Fruit fly (Drosophila melanogaster): Measurements from ENCODE around the gene Trmt61.

Gene Trmt61

DNA sequence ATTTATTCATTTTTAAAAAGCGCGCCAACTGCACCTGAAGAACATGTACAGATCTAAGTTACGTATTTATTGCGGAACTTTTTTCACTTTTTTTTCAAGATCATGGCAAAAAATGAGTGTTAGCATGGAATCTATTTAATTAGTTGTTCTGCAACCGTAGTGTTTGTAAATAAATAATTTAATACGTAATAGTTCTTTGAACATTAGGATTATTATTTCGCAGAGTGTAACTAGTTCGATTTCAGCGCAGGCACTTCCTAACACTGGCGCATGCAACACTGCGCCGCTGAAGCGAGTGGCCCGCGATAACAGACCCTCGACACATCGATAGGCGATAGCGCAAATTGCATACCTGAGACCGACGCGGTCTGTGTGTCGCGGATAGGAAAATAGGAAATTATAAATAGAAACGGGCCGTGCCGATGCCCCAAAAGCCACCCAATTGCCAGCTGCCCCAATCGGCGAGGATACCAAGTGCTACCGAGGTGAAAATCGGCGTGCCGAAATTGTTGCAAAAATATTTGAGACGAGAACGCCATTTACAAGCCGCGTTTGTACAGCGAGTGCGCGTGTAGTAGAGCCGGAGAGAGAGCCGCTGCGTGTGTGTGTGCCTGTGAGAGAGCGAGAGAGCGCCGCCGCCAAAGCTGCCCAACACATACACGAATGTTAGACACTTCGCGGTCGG lies 17.7 kb upstream of the Trmt61 start, which contains the start of gene gro (continued):
- peak; percentile 42 for TF ChIP-seq Vsx1 (GFP tag; optimal IDR thresholded peaks at IDR 0.05)
- peak; percentile 89 for TF ChIP-seq CG9932 (GFP tag; IDR thresholded peaks at IDR 0.05)
- peak; percentile 90 for TF ChIP-seq CG17186 (GFP tag; optimal IDR thresholded peaks at IDR 0.05)
- no peak for TF ChIP-seq CG5953 (GFP tag; IDR thresholded peaks at IDR 0.05)
- TF ChIP-seq CG15696 (tag; optimal IDR thresholded peaks at IDR 0.05) = peak; percentile 51
- peak; percentile 8 for TF ChIP-seq CG13296 (GFP tag; optimal IDR thresholded peaks at IDR 0.05)
- peak; percentile 80 for TF ChIP-seq CG14860 (GFP tag; IDR thresholded peaks at IDR 0.05; ENCODE audit: partially characterized antibody)
- TF ChIP-seq Fer3 (tag; optimal IDR thresholded peaks at IDR 0.05) = peak; percentile 65
- TF ChIP-seq aop (GFP tag; IDR thresholded peaks at IDR 0.05) = no peak
- TF ChIP-seq CG12299 (tag; optimal IDR thresholded peaks at IDR 0.05) = peak; percentile 15
- TF ChIP-seq CG9797 (GFP tag; optimal IDR thresholded peaks at IDR 0.05) = peak; percentile 54
- TF ChIP-seq disco-r (GFP tag; optimal IDR thresholded peaks at IDR 0.05) = peak; percentile 68
- peak; percentile 34 for TF ChIP-seq scrt (GFP tag; optimal IDR thresholded peaks at IDR 0.05)
- peak; percentile 31 for TF ChIP-seq CG17385 (GFP tag; optimal IDR thresholded peaks at IDR 0.05)
- TF ChIP-seq trem (tag; optimal IDR thresholded peaks at IDR 0.05) = peak; percentile 86
- peak; percentile 95 for TF ChIP-seq gro (GFP tag; optimal IDR thresholded peaks at IDR 0.05)
- peak; percentile 81 for TF ChIP-seq caup (GFP tag; optimal IDR thresholded peaks at IDR 0.05; ENCODE audit: severe bottlenecking)
- TF ChIP-seq Dip3 (GFP tag; optimal IDR thresholded peaks at IDR 0.05) = peak; percentile 75
- no peak for TF ChIP-seq pros (GFP tag; optimal IDR thresholded peaks at IDR 0.05)
- no peak for TF ChIP-seq CG11093 (GFP tag; IDR thresholded peaks at IDR 0.05)
- TF ChIP-seq yki (optimal IDR thresholded peaks at IDR 0.05) = peak; percentile 54
- no peak for TF ChIP-seq toy (GFP tag; IDR thresholded peaks at IDR 0.05)
- TF ChIP-seq crp (GFP tag; optimal IDR thresholded peaks at IDR 0.05) = peak in 1 of 2 experiments; percentile 18
- TF ChIP-seq sima (GFP tag; optimal IDR thresholded peaks at IDR 0.05) = no peak
- TF ChIP-seq MBD-R2 (GFP tag; IDR thresholded peaks at IDR 0.05) = peak; percentile 67
- TF ChIP-seq slou (GFP tag; optimal IDR thresholded peaks at IDR 0.05) = peak; percentile 65
- peak; percentile 55 for TF ChIP-seq Ada2b (GFP tag; IDR thresholded peaks at IDR 0.05)
- peak; percentile 100 for TF ChIP-seq CG10267 (tag; optimal IDR thresholded peaks at IDR 0.05)
- peak; percentile 86 for TF ChIP-seq slbo (GFP tag; IDR thresholded peaks at IDR 0.05)
- peak; percentile 83 for TF ChIP-seq Opbp (GFP tag; IDR thresholded peaks at IDR 0.05; ENCODE audit: partially characterized antibody)
- TF ChIP-seq CG2889 (GFP tag; IDR thresholded peaks at IDR 0.05) = no peak
- TF ChIP-seq Antp (GFP tag; optimal IDR thresholded peaks at IDR 0.05) = peak; percentile 75
- TF ChIP-seq ftz-f1 (GFP tag; optimal IDR thresholded peaks at IDR 0.05) = no peak
- peak; percentile 42 for TF ChIP-seq CG33557 (GFP tag; optimal IDR thresholded peaks at IDR 0.05)
- peak; percentile 74 for TF ChIP-seq nmo (GFP tag; optimal IDR thresholded peaks at IDR 0.05)
- peak; percentile 78 for TF ChIP-seq Hsf (GFP tag; optimal IDR thresholded peaks at IDR 0.05)
- peak in 1 of 3 experiments; percentile 15 for TF ChIP-seq lola (GFP tag; optimal IDR thresholded peaks at IDR 0.05)
- TF ChIP-seq CG18262 (tag; optimal IDR thresholded peaks at IDR 0.05) = peak; percentile 51
- peak; percentile 23 for TF ChIP-seq CG3838 (GFP tag; optimal IDR thresholded peaks at IDR 0.05)
- TF ChIP-seq CG32767 (GFP tag; IDR thresholded peaks at IDR 0.05) = no peak
- TF ChIP-seq CG11504 (tag; optimal IDR thresholded peaks at IDR 0.05) = peak; percentile 57
- TF ChIP-seq da (GFP tag; optimal IDR thresholded peaks at IDR 0.05) = peak; percentile 55
- peak; percentile 98 for TF ChIP-seq Med (GFP tag)
- no peak for TF ChIP-seq GATAe (GFP tag; conservative IDR thresholded peaks at IDR 0.05)
- no peak for TF ChIP-seq CG31441 (GFP tag; IDR thresholded peaks at IDR 0.05)
- TF ChIP-seq croc (GFP tag; conservative IDR thresholded peaks at IDR 0.05) = peak; percentile 34; the same call in 2 of the 3 replicates
- TF ChIP-seq ems (GFP tag; optimal IDR thresholded peaks at IDR 0.05) = peak; percentile 81
- peak in 1 of 2 experiments; percentile 72 for TF ChIP-seq insv (GFP tag; optimal IDR thresholded peaks at IDR 0.05)
- TF ChIP-seq CG9609 (GFP tag; optimal IDR thresholded peaks at IDR 0.05) = peak; percentile 76
